Fruit fly (Drosophila melanogaster) whole organism, embryonic: Measurements from ENCODE around the gene CG45002.

Experiments
- Abd-B ChIP-seq: fragments of 200-800 bp; sonication (Bioruptor generic); optimal IDR thresholded peaks from 2 replicates; lab custom pipeline; 2018; ENCODE audit warnings: missing biosample characterization, mild to moderate bottlenecking, missing genetic modification characterization, moderate library complexity
- CG10959 ChIP-seq: fragments of 200-800 bp; sonication (Bioruptor generic); IDR thresholded peaks from 2 replicates; pipeline ENCODE4 v1.3.6; 2022; ENCODE audit warnings: missing biosample characterization, missing genetic modification characterization
- CG12104 ChIP-seq: fragments of 200-800 bp; sonication (Bioruptor generic); optimal IDR thresholded peaks from 3 replicates; lab custom pipeline; 2016; ENCODE audit warnings: missing biosample characterization, missing genetic modification characterization
- CG12659 ChIP-seq: fragments of 200-800 bp; sonication (Bioruptor generic); optimal IDR thresholded peaks from 3 replicates; lab custom pipeline; 2017; ENCODE audit warnings: mild to moderate bottlenecking, missing biosample characterization, missing genetic modification reagents, missing genetic modification characterization
- CG12942 ChIP-seq: fragments of 200-800 bp; sonication (Bioruptor generic); optimal IDR thresholded peaks from 3 replicates; lab custom pipeline; 2016; ENCODE audit warnings: missing biosample characterization, missing genetic modification characterization
- CG16815 ChIP-seq: fragments of 200-800 bp; sonication (Bioruptor generic); optimal IDR thresholded peaks from 3 replicates; lab custom pipeline; 2017; ENCODE audit warnings: missing biosample characterization, mild to moderate bottlenecking, missing genetic modification characterization
- CG17186 ChIP-seq: fragments of 200-800 bp; sonication (Bioruptor generic); optimal IDR thresholded peaks from 3 replicates; lab custom pipeline; 2017; ENCODE audit warnings: missing biosample characterization, missing genetic modification reagents, missing genetic modification characterization
- CG17361 ChIP-seq: fragments of 200-800 bp; sonication (Bioruptor generic); IDR thresholded peaks from 3 replicates; pipeline ENCODE4 v1.3.6; 2022; ENCODE audit warnings: missing biosample characterization, missing genetic modification characterization
- CG18262 ChIP-seq: fragments of 200-800 bp; optimal IDR thresholded peaks from 3 replicates; lab custom pipeline; 2019; ENCODE audit warnings: missing biosample characterization, mild to moderate bottlenecking, missing genetic modification characterization, moderate library complexity
- CG18476 ChIP-seq: fragments of 200-800 bp; sonication (Bioruptor generic); optimal IDR thresholded peaks from 2 replicates; lab custom pipeline; 2016; ENCODE audit warnings: missing biosample characterization, mild to moderate bottlenecking, missing genetic modification characterization
- CG18764 ChIP-seq: fragments of 200-800 bp; sonication (Bioruptor generic); optimal IDR thresholded peaks from 3 replicates; lab custom pipeline; 2016; ENCODE audit warnings: missing biosample characterization, missing genetic modification characterization
- CG2120 ChIP-seq: fragments of 200-800 bp; sonication (Bioruptor generic); optimal IDR thresholded peaks from 3 replicates; lab custom pipeline; 2016; ENCODE audit warnings: missing biosample characterization, missing genetic modification characterization
- CG2129 ChIP-seq: fragments of 200-800 bp; sonication (Bioruptor generic); IDR thresholded peaks from 2 replicates; pipeline ENCODE4 v1.3.6; 2022; ENCODE audit warnings: missing biosample characterization, missing genetic modification characterization; ENCODE audit not compliant: partially characterized antibody
- CG2712 ChIP-seq: fragments of 200-800 bp; optimal IDR thresholded peaks from 3 replicates; lab custom pipeline; 2019; ENCODE audit warnings: missing biosample characterization, mild to moderate bottlenecking, missing genetic modification characterization, moderate library complexity
- CG31441 ChIP-seq: fragments of 200-800 bp; sonication (Bioruptor generic); IDR thresholded peaks from 2 replicates; pipeline ENCODE4 v1.3.6; 2022; ENCODE audit warnings: missing biosample characterization, missing genetic modification characterization
- CG32532 ChIP-seq: fragments of 200-800 bp; sonication (Bioruptor generic); IDR thresholded peaks from 2 replicates; pipeline ENCODE4 v1.3.6; 2022; ENCODE audit warnings: missing biosample characterization, missing genetic modification characterization
- CG33213 ChIP-seq: fragments of 200-800 bp; sonication (Bioruptor generic); optimal IDR thresholded peaks from 3 replicates; lab custom pipeline; 2016; ENCODE audit warnings: missing biosample characterization, missing genetic modification characterization
- CG5180 ChIP-seq: fragments of 200-800 bp; sonication (Bioruptor generic); optimal IDR thresholded peaks from 3 replicates; lab custom pipeline; 2017; ENCODE audit warnings: missing biosample characterization, missing genetic modification characterization, mild to moderate bottlenecking, moderate library complexity, missing genetic modification reagents
- CG6654 ChIP-seq: fragments of 200-800 bp; sonication (Bioruptor generic); optimal IDR thresholded peaks from 2 replicates; lab custom pipeline; 2017; ENCODE audit warnings: missing biosample characterization, mild to moderate bottlenecking, missing genetic modification characterization
- CG7839 ChIP-seq: fragments of 200-800 bp; sonication (Bioruptor generic); optimal IDR thresholded peaks from 3 replicates; lab custom pipeline; 2018; ENCODE audit warnings: missing biosample characterization, mild to moderate bottlenecking, missing genetic modification characterization, moderate library complexity
- CG7928 ChIP-seq: fragments of 200-800 bp; sonication (Bioruptor generic); optimal IDR thresholded peaks from 2 replicates; lab custom pipeline; 2017; ENCODE audit warnings: missing biosample characterization, mild to moderate bottlenecking, missing genetic modification characterization
- Doc2 ChIP-seq: fragments of 200-800 bp; sonication (Bioruptor generic); IDR thresholded peaks from 2 replicates; pipeline ENCODE4 v1.3.6; 2022; ENCODE audit warnings: missing biosample characterization, missing genetic modification characterization
- Ets97D ChIP-seq: fragments of 200-800 bp; sonication (Bioruptor generic); optimal IDR thresholded peaks from 3 replicates; lab custom pipeline; 2016; ENCODE audit warnings: missing biosample characterization, missing genetic modification characterization
- Hr78 ChIP-seq, 2 experiments: fragments of 200-800 bp in 1 of 2; fragments of >200 bp in 1 of 2; sonication (Bioruptor generic) in 1 of 2; optimal IDR thresholded peaks; 2 replicates each; lab custom pipeline; 2017 to 2019; ENCODE audit warnings: missing biosample characterization in 2 of 2, missing genetic modification characterization in 2 of 2, mild to moderate bottlenecking in 1 of 2, moderate library complexity in 1 of 2
- Jarid2 ChIP-seq: fragments of 200-800 bp; sonication (Bioruptor generic); optimal IDR thresholded peaks from 3 replicates; lab custom pipeline; 2017; ENCODE audit warnings: mild to moderate bottlenecking, missing biosample characterization, missing genetic modification reagents, missing genetic modification characterization
- MTF-1 ChIP-seq: fragments of 200-800 bp; sonication (Bioruptor generic); optimal IDR thresholded peaks from 2 replicates; lab custom pipeline; 2018; ENCODE audit warnings: missing biosample characterization, mild to moderate bottlenecking, missing genetic modification characterization, borderline replicate concordance
- Max ChIP-seq: fragments of 200-800 bp; sonication (Bioruptor generic); optimal IDR thresholded peaks from 2 replicates; lab custom pipeline; 2016; ENCODE audit warnings: missing biosample characterization, mild to moderate bottlenecking, missing genetic modification characterization
- Spps ChIP-seq: fragments of 200-800 bp; sonication (Bioruptor generic); optimal IDR thresholded peaks from 2 replicates; lab custom pipeline; 2018; ENCODE audit warnings: missing biosample characterization, mild to moderate bottlenecking, missing genetic modification characterization
- YL-1 ChIP-seq: fragments of 200-800 bp; sonication (Bioruptor generic); optimal IDR thresholded peaks from 3 replicates; lab custom pipeline; 2017; ENCODE audit warnings: missing biosample characterization, mild to moderate bottlenecking, missing genetic modification characterization
- br ChIP-seq: fragments of >200 bp; optimal IDR thresholded peaks from 2 replicates; lab custom pipeline; 2017
- cas ChIP-seq: fragments of 200-800 bp; sonication (Bioruptor generic); IDR thresholded peaks from 2 replicates; pipeline ENCODE4 v1.3.6; 2022; ENCODE audit warnings: missing biosample characterization, missing genetic modification characterization
- corto ChIP-seq: fragments of 200-800 bp; sonication (Bioruptor generic); optimal IDR thresholded peaks from 2 replicates; lab custom pipeline; 2016; ENCODE audit warnings: missing biosample characterization, mild to moderate bottlenecking, missing genetic modification characterization, moderate library complexity
- gem ChIP-seq: fragments of 200-800 bp; sonication (Bioruptor generic); optimal IDR thresholded peaks from 2 replicates; lab custom pipeline; 2019; ENCODE audit warnings: missing biosample characterization, mild to moderate bottlenecking, missing genetic modification characterization, moderate library complexity
- gro ChIP-seq: fragments of 200-800 bp; sonication (Bioruptor generic); optimal IDR thresholded peaks from 2 replicates; lab custom pipeline; 2016; ENCODE audit warnings: missing biosample characterization, missing genetic modification characterization
- gsb ChIP-seq: fragments of 200-800 bp; sonication (Bioruptor generic); IDR thresholded peaks from 2 replicates; pipeline ENCODE4 v1.3.6; 2022; ENCODE audit warnings: missing biosample characterization, missing genetic modification characterization
- lbe ChIP-seq: fragments of 200-800 bp; sonication (Bioruptor generic); optimal IDR thresholded peaks from 2 replicates; lab custom pipeline; 2016; ENCODE audit warnings: missing biosample characterization, mild to moderate bottlenecking, missing genetic modification characterization
- nom ChIP-seq: fragments of 200-800 bp; sonication (Bioruptor generic); optimal IDR thresholded peaks from 2 replicates; lab custom pipeline; 2017; ENCODE audit warnings: missing biosample characterization, missing genetic modification characterization, mild to moderate bottlenecking, moderate library complexity, missing genetic modification reagents
- onecut ChIP-seq: fragments of 200-800 bp; sonication (Bioruptor generic); IDR thresholded peaks from 2 replicates; pipeline ENCODE4 v1.3.6; 2022; ENCODE audit warnings: missing biosample characterization, missing genetic modification characterization
- prd ChIP-seq, 3 experiments: fragments of >200 bp in 2 of 3; fragments of 200-800 bp in 1 of 3; sonication (Bioruptor generic) in 1 of 3; optimal IDR thresholded peaks in 2 of 3; IDR thresholded peaks in 1 of 3; 2 replicates in 2 of 3; 3 replicates in 1 of 3; pipeline versions ENCODE4 v1.3.6 to Lab custom; 2017 to 2022; ENCODE audit warnings: missing biosample characterization in 1 of 3, missing genetic modification characterization in 1 of 3
- row ChIP-seq: fragments of 200-800 bp; sonication (Bioruptor generic); IDR thresholded peaks from 3 replicates; pipeline ENCODE4 v1.3.6; 2022; ENCODE audit warnings: missing biosample characterization, missing genetic modification characterization
- sens-2 ChIP-seq: fragments of 200-800 bp; sonication (Bioruptor generic); IDR thresholded peaks from 2 replicates; pipeline ENCODE4 v1.3.6; 2022; ENCODE audit warnings: missing biosample characterization, missing genetic modification characterization
- sob ChIP-seq: fragments of 200-800 bp; sonication (Bioruptor generic); IDR thresholded peaks from 2 replicates; pipeline ENCODE4 v1.3.6; 2022; ENCODE audit warnings: missing biosample characterization, missing genetic modification characterization
- sqz ChIP-seq: fragments of 200-800 bp; sonication (Bioruptor generic); optimal IDR thresholded peaks from 3 replicates; lab custom pipeline; 2018; ENCODE audit warnings: missing biosample characterization, mild to moderate bottlenecking, missing genetic modification characterization
- tio ChIP-seq: fragments of 200-800 bp; sonication (Bioruptor generic); optimal IDR thresholded peaks from 2 replicates; lab custom pipeline; 2017; ENCODE audit warnings: missing biosample characterization, missing genetic modification characterization, inconsistent platforms
- unc-4 ChIP-seq: fragments of 200-800 bp; sonication (Bioruptor generic); IDR thresholded peaks from 2 replicates; pipeline ENCODE4 v1.3.6; 2022; ENCODE audit warnings: missing biosample characterization, missing genetic modification characterization; ENCODE audit not compliant: partially characterized antibody
- vvl ChIP-seq: fragments of 200-800 bp; sonication (Bioruptor generic); IDR thresholded peaks from 2 replicates; pipeline ENCODE4 v1.3.6; 2022; ENCODE audit warnings: missing biosample characterization, missing genetic modification characterization
- wdn ChIP-seq: fragments of 200-800 bp; sonication (Bioruptor generic); IDR thresholded peaks from 2 replicates; pipeline ENCODE4 v1.3.6; 2022; ENCODE audit warnings: missing biosample characterization, missing genetic modification characterization
- zen2 ChIP-seq: fragments of 200-800 bp; sonication (Bioruptor generic); IDR thresholded peaks from 3 replicates; pipeline ENCODE4 v1.3.6; 2022; ENCODE audit warnings: missing biosample characterization, missing genetic modification characterization; ENCODE audit not compliant: partially characterized antibody

Gene CG45002

DNA sequence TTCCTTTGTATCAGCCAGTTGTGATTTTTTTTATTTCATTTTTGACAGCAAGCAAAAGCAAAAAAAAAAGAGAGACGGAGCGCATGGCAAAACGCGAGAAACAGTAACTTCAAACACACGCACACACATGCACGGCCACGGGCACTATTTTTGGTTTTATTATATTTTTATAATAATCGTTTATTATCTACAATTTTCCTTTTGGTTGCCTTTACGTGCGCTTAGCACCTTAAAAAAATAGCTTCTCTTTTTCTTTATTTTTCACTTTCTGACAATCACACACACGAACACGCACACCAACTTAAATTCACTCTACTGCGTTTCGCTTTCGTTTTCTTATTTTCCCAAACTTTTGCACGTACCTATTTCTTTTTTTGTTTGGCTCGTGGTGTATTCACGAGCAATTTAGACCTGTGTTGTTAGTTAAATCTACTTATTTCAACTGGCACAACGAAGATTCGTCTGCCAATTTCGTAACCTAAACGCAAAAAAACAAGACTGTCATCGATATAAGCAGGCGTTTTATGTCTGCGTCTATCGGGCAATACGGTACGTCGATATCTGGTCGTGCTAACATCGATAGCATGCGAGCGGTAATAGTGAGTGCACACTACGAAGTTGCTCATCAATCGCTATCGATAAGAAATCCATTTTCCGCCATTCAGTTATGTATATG is 98.2 kb downstream of the CG45002 start, which contains the start of gene Ubr1 (continued):
- peak; percentile 67 for TF ChIP-seq CG12659 (GFP tag; lab: Kevin White, UChicago)
- TF ChIP-seq gsb (GFP tag; lab: Robert Waterston, UW): no peak
- peak; percentile 99 for TF ChIP-seq CG18764
- peak; percentile 20 for TF ChIP-seq gem (tag; lab: Kevin White, UChicago)
- TF ChIP-seq CG2129 (GFP tag; lab: Robert Waterston, UW): peak; percentile 32; the same call in 1 of the 2 replicates
- TF ChIP-seq tio (GFP tag; lab: Kevin White, UChicago): no peak
- TF ChIP-seq YL-1 (GFP tag; lab: Kevin White, UChicago): peak; percentile 71
- TF ChIP-seq CG31441 (GFP tag; lab: Robert Waterston, UW): 0 out of 2 replicates have a peak, but pooled peaks have one; percentile 23
- TF ChIP-seq sob (GFP tag; lab: Robert Waterston, UW): peak; percentile 45
- TF ChIP-seq vvl: peak; percentile 78; the same call in 1 of the 2 replicates
- TF ChIP-seq CG7839: peak; percentile 2
- peak; percentile 37 for TF ChIP-seq CG2120 (GFP tag; lab: Kevin White, UChicago)
- peak; percentile 81 for TF ChIP-seq unc-4 (GFP tag; lab: Robert Waterston, UW)
- no peak for TF ChIP-seq CG16815 (GFP tag; lab: Kevin White, UChicago)
- TF ChIP-seq Max (GFP tag; lab: Kevin White, UChicago): no peak
- peak; percentile 97 for TF ChIP-seq nom
- TF ChIP-seq CG12942: no peak
- TF ChIP-seq lbe (GFP tag; lab: Kevin White, UChicago): peak; percentile 6
- peak; percentile 51 for TF ChIP-seq CG17186 (GFP tag; lab: Kevin White, UChicago)
- peak; percentile 86 for TF ChIP-seq Ets97D (GFP tag; lab: Kevin White, UChicago)
- TF ChIP-seq CG32532: 0 out of 2 replicates have a peak, but pooled peaks have one; percentile 10
- peak in 1 of 2 experiments; percentile 6 for TF ChIP-seq Hr78 (GFP tag; optimal IDR thresholded peaks at IDR 0.05; lab: Kevin White, UChicago)
- TF ChIP-seq CG12104 (GFP tag; lab: Kevin White, UChicago): no peak
- TF ChIP-seq CG17361 (GFP tag; lab: Robert Waterston, UW): no peak
- no peak for TF ChIP-seq corto (GFP tag; lab: Kevin White, UChicago)
- no peak for TF ChIP-seq CG18262 (tag; lab: Kevin White, UChicago)
- no peak for TF ChIP-seq Spps (tag; lab: Kevin White, UChicago)
- TF ChIP-seq Abd-B (GFP tag; lab: Kevin White, UChicago): peak; percentile 65
- TF ChIP-seq sqz (GFP tag; lab: Kevin White, UChicago): peak; percentile 62
- TF ChIP-seq cas (GFP tag; lab: Robert Waterston, UW): no peak
- 0 out of 2 replicates have a peak, but pooled peaks have one; percentile 36 for TF ChIP-seq onecut (GFP tag; lab: Robert Waterston, UW)
- TF ChIP-seq CG5180 (GFP tag; lab: Kevin White, UChicago): no peak
- no peak for TF ChIP-seq CG6654 (GFP tag; lab: Kevin White, UChicago)
- no peak for TF ChIP-seq Doc2 (GFP tag; lab: Robert Waterston, UW)
- no peak for TF ChIP-seq CG7928
- TF ChIP-seq gro (GFP tag; lab: Kevin White, UChicago): peak; percentile 39
- no peak for TF ChIP-seq prd (optimal IDR thresholded peaks at IDR 0.05; lab: Kevin White, UChicago)
- 0 out of 3 replicates have a peak, but pooled peaks have one; percentile 6 for TF ChIP-seq prd (GFP tag; IDR thresholded peaks at IDR 0.05; lab: Robert Waterston, UW)
- TF ChIP-seq CG33213: peak; percentile 45
- TF ChIP-seq br (lab: Kevin White, UChicago): no peak
- peak; percentile 76 for TF ChIP-seq zen2
- TF ChIP-seq row (GFP tag; lab: Robert Waterston, UW): peak; percentile 62
- no peak for TF ChIP-seq sens-2 (GFP tag; lab: Robert Waterston, UW)
- no peak for TF ChIP-seq wdn
- peak; percentile 23 for TF ChIP-seq CG2712 (tag; lab: Kevin White, UChicago)
- peak; percentile 45 for TF ChIP-seq Jarid2 (GFP tag; lab: Kevin White, UChicago)
- TF ChIP-seq CG18476 (GFP tag; lab: Kevin White, UChicago): no peak
- TF ChIP-seq CG10959 (GFP tag; lab: Robert Waterston, UW): no peak
- TF ChIP-seq MTF-1 (GFP tag; lab: Kevin White, UChicago): no peak
